Fruit fly (Drosophila melanogaster) whole organism, embryonic: Measurements from ENCODE around the gene CG13113.

Experiments used
- Ada2b ChIP-seq: fragments of 200-800 bp; sonication (Bioruptor generic); IDR thresholded peaks from 2 replicates; pipeline ENCODE4 v1.3.6; 2022; ENCODE audit warnings: missing biosample characterization, missing genetic modification characterization
- Atf6 ChIP-seq: fragments of 200-800 bp; sonication (Bioruptor generic); IDR thresholded peaks from 2 replicates; pipeline ENCODE4 v1.3.6; 2022; ENCODE audit warnings: missing biosample characterization, missing genetic modification characterization
- B-H1 ChIP-seq: fragments of 200-800 bp; sonication (Bioruptor generic); IDR thresholded peaks from 3 replicates; pipeline ENCODE4 v1.3.6; 2022; ENCODE audit warnings: missing biosample characterization, missing genetic modification characterization
- Bteb2 ChIP-seq: fragments of 200-800 bp; sonication (Bioruptor generic); optimal IDR thresholded peaks from 2 replicates; lab custom pipeline; 2016; ENCODE audit warnings: missing biosample characterization, missing genetic modification characterization
- CG1024 ChIP-seq: fragments of 200-800 bp; sonication (Bioruptor generic); IDR thresholded peaks from 2 replicates; pipeline ENCODE4 v1.3.6; 2022; ENCODE audit warnings: missing biosample characterization, missing genetic modification characterization
- CG10431 ChIP-seq: fragments of 200-800 bp; sonication (Bioruptor generic); optimal IDR thresholded peaks from 3 replicates; lab custom pipeline; 2018; ENCODE audit warnings: missing biosample characterization, mild to moderate bottlenecking, missing genetic modification characterization
- CG11723 ChIP-seq: fragments of 200-800 bp; sonication (Bioruptor generic); optimal IDR thresholded peaks from 2 replicates; lab custom pipeline; 2017; ENCODE audit warnings: missing biosample characterization, mild to moderate bottlenecking, missing genetic modification characterization
- CG12219 ChIP-seq: fragments of 200-800 bp; sonication (Bioruptor generic); optimal IDR thresholded peaks from 3 replicates; lab custom pipeline; 2018; ENCODE audit warnings: missing biosample characterization, mild to moderate bottlenecking, missing genetic modification characterization
- CG12744 ChIP-seq: fragments of 200-800 bp; sonication (Bioruptor generic); optimal IDR thresholded peaks from 2 replicates; lab custom pipeline; 2016; ENCODE audit warnings: missing biosample characterization, missing genetic modification characterization
- CG13894 ChIP-seq: fragments of 200-800 bp; sonication (Bioruptor generic); optimal IDR thresholded peaks from 3 replicates; lab custom pipeline; 2018; ENCODE audit warnings: missing biosample characterization, mild to moderate bottlenecking, missing genetic modification characterization, moderate library complexity
- CG15073 ChIP-seq: fragments of 200-800 bp; sonication (Bioruptor generic); optimal IDR thresholded peaks from 2 replicates; lab custom pipeline; 2016; ENCODE audit warnings: missing biosample characterization, missing genetic modification characterization
- CG15269 ChIP-seq: fragments of 200-800 bp; sonication (Bioruptor generic); optimal IDR thresholded peaks from 2 replicates; lab custom pipeline; 2018; ENCODE audit warnings: missing biosample characterization, mild to moderate bottlenecking, missing genetic modification characterization, moderate library complexity
- CG17186 ChIP-seq: fragments of 200-800 bp; sonication (Bioruptor generic); optimal IDR thresholded peaks from 3 replicates; lab custom pipeline; 2017; ENCODE audit warnings: missing biosample characterization, missing genetic modification reagents, missing genetic modification characterization
- CG30403 ChIP-seq: fragments of 200-800 bp; sonication (Bioruptor generic); optimal IDR thresholded peaks from 3 replicates; lab custom pipeline; 2016; ENCODE audit warnings: missing biosample characterization, missing genetic modification characterization
- CG3407 ChIP-seq: fragments of 200-800 bp; sonication (Bioruptor generic); optimal IDR thresholded peaks from 2 replicates; lab custom pipeline; 2018; ENCODE audit warnings: missing biosample characterization, mild to moderate bottlenecking, missing genetic modification characterization
- CG34224 ChIP-seq: fragments of 200-800 bp; sonication (Bioruptor generic); IDR thresholded peaks from 3 replicates; pipeline ENCODE4 v1.3.6; 2022; ENCODE audit warnings: missing biosample characterization, missing genetic modification characterization; ENCODE audit not compliant: partially characterized antibody
- CG4854 ChIP-seq: fragments of 200-800 bp; sonication (Bioruptor generic); optimal IDR thresholded peaks from 2 replicates; lab custom pipeline; 2016; ENCODE audit warnings: missing biosample characterization, missing genetic modification characterization, inconsistent platforms
- CG7556 ChIP-seq: fragments of 200-800 bp; sonication (Bioruptor generic); optimal IDR thresholded peaks from 2 replicates; lab custom pipeline; 2017; ENCODE audit warnings: missing biosample characterization, mild to moderate bottlenecking, missing genetic modification characterization
- CG7786 ChIP-seq: fragments of 200-800 bp; sonication (Bioruptor generic); optimal IDR thresholded peaks from 2 replicates; lab custom pipeline; 2016; ENCODE audit warnings: missing biosample characterization, missing genetic modification characterization
- CG8290 ChIP-seq, 3 experiments: fragments of 200-800 bp; sonication (Bioruptor generic); optimal IDR thresholded peaks; 2 replicates each; lab custom pipeline; 2016 to 2019; ENCODE audit warnings: missing biosample characterization in 3 of 3, missing genetic modification characterization in 3 of 3, mild to moderate bottlenecking in 2 of 3, moderate library complexity in 1 of 3
- CoRest ChIP-seq: fragments of 200-800 bp; sonication (Bioruptor generic); optimal IDR thresholded peaks from 3 replicates; lab custom pipeline; 2018; ENCODE audit warnings: missing biosample characterization, mild to moderate bottlenecking, missing genetic modification characterization, moderate library complexity
- Deaf1 ChIP-seq: fragments of 200-800 bp; optimal IDR thresholded peaks from 3 replicates; lab custom pipeline; 2019; ENCODE audit warnings: missing biosample characterization, mild to moderate bottlenecking, missing genetic modification characterization, moderate library complexity
- Dp ChIP-seq: fragments of 200-800 bp; sonication (Bioruptor generic); optimal IDR thresholded peaks from 2 replicates; lab custom pipeline; 2018; ENCODE audit warnings: missing biosample characterization, mild to moderate bottlenecking, missing genetic modification characterization, moderate library complexity
- Dref ChIP-seq: fragments of 200-800 bp; sonication (Bioruptor generic); IDR thresholded peaks from 2 replicates; pipeline ENCODE4 v1.3.6; 2022; ENCODE audit warnings: missing biosample characterization, missing genetic modification characterization
- ERR ChIP-seq: fragments of 200-800 bp; sonication (Bioruptor generic); optimal IDR thresholded peaks from 2 replicates; lab custom pipeline; 2016; ENCODE audit warnings: missing biosample characterization, missing genetic modification characterization
- Fer3 ChIP-seq: fragments of 200-800 bp; sonication (Bioruptor generic); optimal IDR thresholded peaks from 2 replicates; lab custom pipeline; 2018; ENCODE audit warnings: missing biosample characterization, mild to moderate bottlenecking, missing genetic modification characterization, moderate library complexity
- Hmx ChIP-seq: fragments of 200-800 bp; sonication (Bioruptor generic); optimal IDR thresholded peaks from 2 replicates; lab custom pipeline; 2016; ENCODE audit warnings: missing biosample characterization, missing genetic modification characterization
- Hr51 ChIP-seq, 2 experiments: fragments of 200-800 bp; sonication (Bioruptor generic); optimal IDR thresholded peaks; 2 replicates in 1 of 2; 3 replicates in 1 of 2; lab custom pipeline; 2016 to 2018; ENCODE audit warnings: missing biosample characterization in 2 of 2, missing genetic modification characterization in 2 of 2, mild to moderate bottlenecking in 1 of 2, moderate library complexity in 1 of 2
- Hr78 ChIP-seq, 2 experiments: fragments of 200-800 bp in 1 of 2; fragments of >200 bp in 1 of 2; sonication (Bioruptor generic) in 1 of 2; optimal IDR thresholded peaks; 2 replicates each; lab custom pipeline; 2017 to 2019; ENCODE audit warnings: missing biosample characterization in 2 of 2, missing genetic modification characterization in 2 of 2, mild to moderate bottlenecking in 1 of 2, moderate library complexity in 1 of 2
- Meics ChIP-seq: fragments of 200-800 bp; sonication (Bioruptor generic); optimal IDR thresholded peaks from 2 replicates; lab custom pipeline; 2017; ENCODE audit warnings: missing biosample characterization, mild to moderate bottlenecking, missing genetic modification characterization
- NC2α ChIP-seq: fragments of 200-800 bp; sonication (Bioruptor generic); optimal IDR thresholded peaks from 2 replicates; lab custom pipeline; 2016; ENCODE audit warnings: missing biosample characterization, missing genetic modification characterization
- Nf-YA ChIP-seq: fragments of 200-800 bp; sonication (Bioruptor generic); IDR thresholded peaks from 2 replicates; pipeline ENCODE4 v1.3.6; 2022; ENCODE audit warnings: missing biosample characterization, missing genetic modification characterization
- Ravus ChIP-seq: fragments of 200-800 bp; sonication (Bioruptor generic); IDR thresholded peaks from 2 replicates; pipeline ENCODE4 v1.3.6; 2022; ENCODE audit warnings: missing biosample characterization, missing genetic modification characterization
- Sin3A ChIP-seq: fragments of >200 bp; optimal IDR thresholded peaks from 2 replicates; lab custom pipeline; 2018
- Tbp ChIP-seq: fragments of >200 bp; optimal IDR thresholded peaks from 2 replicates; lab custom pipeline; 2018; ENCODE audit warnings: missing biosample characterization, missing genetic modification characterization
- chinmo ChIP-seq: fragments of 200-800 bp; sonication (Bioruptor generic); IDR thresholded peaks from 4 replicates; pipeline ENCODE4 v1.3.6; 2022; ENCODE audit warnings: missing biosample characterization, missing genetic modification characterization; ENCODE audit not compliant: partially characterized antibody
- crp ChIP-seq, 2 experiments: fragments of 200-800 bp; sonication (Bioruptor generic); optimal IDR thresholded peaks; 2 replicates in 1 of 2; 3 replicates in 1 of 2; lab custom pipeline; 2017; ENCODE audit warnings: missing biosample characterization in 2 of 2, missing genetic modification characterization in 2 of 2, mild to moderate bottlenecking in 1 of 2, moderate library complexity in 1 of 2
- cwo ChIP-seq: fragments of 200-800 bp; sonication (Bioruptor generic); optimal IDR thresholded peaks from 3 replicates; lab custom pipeline; 2017; ENCODE audit warnings: missing biosample characterization, missing genetic modification characterization, mild to moderate bottlenecking, moderate library complexity, missing genetic modification reagents
- fu2 ChIP-seq: fragments of 200-800 bp; sonication (Bioruptor generic); optimal IDR thresholded peaks from 2 replicates; lab custom pipeline; 2016; ENCODE audit warnings: missing biosample characterization, missing genetic modification characterization
- ham ChIP-seq: fragments of 200-800 bp; sonication (Bioruptor generic); IDR thresholded peaks from 2 replicates; pipeline ENCODE4 v1.3.6; 2022; ENCODE audit warnings: missing biosample characterization, missing genetic modification characterization
- her ChIP-seq: fragments of 200-800 bp; sonication (Bioruptor generic); optimal IDR thresholded peaks from 2 replicates; lab custom pipeline; 2016; ENCODE audit warnings: missing biosample characterization, missing genetic modification characterization
- run ChIP-seq: fragments of 200-800 bp; sonication (Bioruptor generic); optimal IDR thresholded peaks from 3 replicates; lab custom pipeline; 2018; ENCODE audit warnings: missing biosample characterization, mild to moderate bottlenecking, missing genetic modification characterization
- schlank ChIP-seq: fragments of 200-800 bp; sonication (Bioruptor generic); optimal IDR thresholded peaks from 2 replicates; lab custom pipeline; 2018; ENCODE audit warnings: missing biosample characterization, mild to moderate bottlenecking, missing genetic modification characterization
- slou ChIP-seq: fragments of 200-800 bp; sonication (Bioruptor generic); optimal IDR thresholded peaks from 3 replicates; lab custom pipeline; 2016; ENCODE audit warnings: missing biosample characterization, missing genetic modification characterization
- slp2 ChIP-seq: fragments of 200-800 bp; sonication (Bioruptor generic); optimal IDR thresholded peaks from 2 replicates; lab custom pipeline; 2016; ENCODE audit warnings: missing biosample characterization, missing genetic modification characterization
- tgo ChIP-seq: fragments of 200-800 bp; sonication (Bioruptor generic); IDR thresholded peaks from 3 replicates; pipeline ENCODE4 v1.3.6; 2022; ENCODE audit warnings: missing biosample characterization, missing genetic modification characterization
- twi ChIP-seq: fragments of 200-800 bp; optimal IDR thresholded peaks from 2 replicates; lab custom pipeline; 2019; ENCODE audit warnings: missing biosample characterization, mild to moderate bottlenecking, missing genetic modification characterization, moderate library complexity
- vfl ChIP-seq: fragments of 200-800 bp; sonication (Bioruptor generic); optimal IDR thresholded peaks from 2 replicates; lab custom pipeline; 2016; ENCODE audit warnings: missing biosample characterization, missing genetic modification characterization
- wdn ChIP-seq: fragments of 200-800 bp; sonication (Bioruptor generic); IDR thresholded peaks from 2 replicates; pipeline ENCODE4 v1.3.6; 2022; ENCODE audit warnings: missing biosample characterization, missing genetic modification characterization
- z ChIP-seq: fragments of 200-800 bp; sonication (Bioruptor generic); IDR thresholded peaks from 3 replicates; pipeline ENCODE4 v1.3.6; 2022; ENCODE audit warnings: missing biosample characterization, missing genetic modification characterization

CG13113 gene

dm6 chr2L:9567398-9567856 lies 23.5 kb downstream of the CG13113 start (continued):
- TF ChIP-seq CG10431 (GFP tag; lab: Kevin White, UChicago): peak; percentile 99
- peak; percentile 93 for TF ChIP-seq slp2 (GFP tag; lab: Kevin White, UChicago)
- TF ChIP-seq CG13894: peak; percentile 97
- peak; percentile 92; the same call in 3 of the 4 replicates for TF ChIP-seq chinmo (GFP tag; lab: Robert Waterston, UW)
- peak; percentile 35; the same call in 1 of the 2 replicates for TF ChIP-seq Dref (GFP tag; lab: Robert Waterston, UW)
- TF ChIP-seq NC2α (GFP tag; lab: Kevin White, UChicago): peak; percentile 94
- no peak for TF ChIP-seq Sin3A (lab: Kevin White, UChicago)
- peak; percentile 96 for TF ChIP-seq her (GFP tag; lab: Kevin White, UChicago)
- TF ChIP-seq CG15073 (GFP tag; lab: Kevin White, UChicago): peak; percentile 65
- TF ChIP-seq Atf6 (GFP tag; lab: Robert Waterston, UW): peak; percentile 97
- no peak for TF ChIP-seq Tbp (GFP tag; lab: Kevin White, UChicago)
- TF ChIP-seq twi (tag; lab: Kevin White, UChicago): peak; percentile 87
- peak; percentile 99 for TF ChIP-seq CG11723 (GFP tag; lab: Kevin White, UChicago)
- peak; percentile 94 for TF ChIP-seq cwo (GFP tag; lab: Kevin White, UChicago)
- TF ChIP-seq Nf-YA (GFP tag; lab: Robert Waterston, UW): peak; percentile 97
- peak; percentile 74 for TF ChIP-seq CG7786 (GFP tag; lab: Kevin White, UChicago)
- peak; percentile 98 for TF ChIP-seq CG3407 (GFP tag; lab: Kevin White, UChicago)
- peak; percentile 63 for TF ChIP-seq Deaf1 (tag; lab: Kevin White, UChicago)
- TF ChIP-seq CG30403: peak; percentile 90
- TF ChIP-seq CG17186 (GFP tag; lab: Kevin White, UChicago): peak; percentile 91
- peak in 1 of 2 experiments; percentile 85 for TF ChIP-seq Hr78 (GFP tag; optimal IDR thresholded peaks at IDR 0.05; lab: Kevin White, UChicago)
- TF ChIP-seq run: peak; percentile 97
- TF ChIP-seq CG4854 (GFP tag; lab: Kevin White, UChicago): peak; percentile 97
- peak; percentile 90; the same call in 2 of the 3 replicates for TF ChIP-seq B-H1 (GFP tag; lab: Robert Waterston, UW)
- peak; percentile 94 for TF ChIP-seq CG7556
- TF ChIP-seq z (GFP tag; lab: Robert Waterston, UW): peak; percentile 63; the same call in 1 of the 3 replicates
- peak; percentile 92 for TF ChIP-seq vfl
- TF ChIP-seq CG8290 (GFP tag; optimal IDR thresholded peaks at IDR 0.05; lab: Kevin White, UChicago): peak; percentile 94
- peak; percentile 90 to 98 for TF ChIP-seq CG8290 (tag; optimal IDR thresholded peaks at IDR 0.05; lab: Kevin White, UChicago)
- peak; percentile 42 for TF ChIP-seq Hmx (GFP tag; lab: Kevin White, UChicago)
- peak; percentile 84 for TF ChIP-seq fu2 (GFP tag; lab: Kevin White, UChicago)
- peak; percentile 89; the same call in 1 of the 2 replicates for TF ChIP-seq ham
- TF ChIP-seq tgo (GFP tag; lab: Robert Waterston, UW): peak; percentile 91
- TF ChIP-seq slou (GFP tag; lab: Kevin White, UChicago): peak; percentile 97
- TF ChIP-seq Hr51 (GFP tag; optimal IDR thresholded peaks at IDR 0.05; lab: Kevin White, UChicago): peak; percentile 92 to 97
- TF ChIP-seq CG12744 (GFP tag; lab: Kevin White, UChicago): peak; percentile 95
- TF ChIP-seq Bteb2: peak; percentile 96
- TF ChIP-seq Dp (GFP tag; lab: Kevin White, UChicago): peak; percentile 70
- peak; percentile 93 for TF ChIP-seq CoRest
- peak; percentile 88; the same call in 1 of the 2 replicates for TF ChIP-seq Ada2b (GFP tag; lab: Robert Waterston, UW)
- TF ChIP-seq Fer3 (tag; lab: Kevin White, UChicago): peak; percentile 99
- TF ChIP-seq schlank: peak; percentile 99
- TF ChIP-seq CG34224 (GFP tag; lab: Robert Waterston, UW): peak; percentile 45; the same call in 1 of the 3 replicates
- peak; percentile 80 for TF ChIP-seq ERR
- TF ChIP-seq Ravus: peak; percentile 68
- TF ChIP-seq CG1024 (GFP tag; lab: Robert Waterston, UW): peak; percentile 95
- TF ChIP-seq Meics: peak; percentile 99
- peak; percentile 98 for TF ChIP-seq CG12219 (GFP tag; lab: Kevin White, UChicago)
- TF ChIP-seq CG15269 (tag; lab: Kevin White, UChicago): peak; percentile 98
- peak; percentile 93 for TF ChIP-seq wdn (GFP tag; lab: Robert Waterston, UW)
- TF ChIP-seq crp (GFP tag; optimal IDR thresholded peaks at IDR 0.05; lab: Kevin White, UChicago): peak in 1 of 2 experiments; percentile 70
